Worm (Caenorhabditis elegans): Measurements from ENCODE around the gene hst-3.1.

DNA sequence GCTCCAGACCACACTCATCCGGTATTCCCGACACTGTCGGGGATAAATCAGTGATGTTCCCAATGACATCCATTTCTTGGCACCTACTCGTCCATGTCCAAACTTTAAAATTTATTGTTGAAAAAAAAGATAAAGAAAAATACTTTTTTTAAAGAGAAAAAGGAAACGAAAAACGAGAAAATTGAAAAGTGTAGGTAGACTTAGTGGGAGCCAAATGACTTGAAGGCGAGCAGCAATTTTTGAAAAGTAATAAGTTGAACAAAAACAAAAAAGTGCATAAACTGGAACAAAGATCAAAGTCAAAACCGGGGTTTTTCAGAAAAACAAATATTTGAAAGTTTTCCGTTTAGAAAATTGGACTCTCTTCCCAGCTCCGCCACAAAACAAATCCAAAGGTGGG lies 39.1 kb upstream of the hst-3.1 start, which contains the start of gene daf-37:
- no peak for TF ChIP-seq fos-1 (tag; optimal IDR thresholded peaks at IDR 0.05)
- no peak for TF ChIP-seq unc-62 (GFP tag; optimal IDR thresholded peaks at IDR 0.05)
- no peak for TF ChIP-seq unc-30 (tag; optimal IDR thresholded peaks at IDR 0.05)

All from whole organism, L1 larva.